Worm (Caenorhabditis elegans): ENCODE results near the gene Y116F11B.9.

DNA sequence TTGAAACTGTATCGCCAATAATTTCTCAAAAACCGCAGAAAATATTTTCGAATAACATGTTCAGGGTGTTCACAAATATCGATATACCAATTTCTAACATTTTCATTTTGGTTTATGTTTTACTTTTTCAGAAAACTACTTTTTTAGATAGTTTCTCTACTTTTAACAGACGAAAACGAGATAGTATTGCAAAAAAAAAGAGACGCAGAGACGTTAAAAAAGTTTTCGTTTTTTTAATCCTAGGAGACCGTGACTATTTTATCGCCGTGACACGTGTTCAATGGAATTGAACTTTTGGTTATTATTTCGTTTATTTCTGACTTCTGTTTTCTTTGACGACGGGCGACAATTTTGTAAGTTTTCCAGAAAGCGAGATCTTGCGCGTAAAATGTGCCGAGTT lies 19.8 kb downstream of the Y116F11B.9 start, which contains the start of gene Y116F11B.7:
- TF ChIP-seq pha-4 (tag; optimal IDR thresholded peaks at IDR 0.05) = no peak
- TF ChIP-seq lsy-27 (tag; optimal IDR thresholded peaks at IDR 0.05; ENCODE audit: borderline replicate concordance, insufficient read depth) = no peak
- TF ChIP-seq him-1 (tag; optimal IDR thresholded peaks at IDR 0.05) = no peak
- TF ChIP-seq lin-26 (GFP tag; IDR thresholded peaks at IDR 0.05) = no peak
- no peak for TF ChIP-seq F49E8.2 (tag; optimal IDR thresholded peaks at IDR 0.05; ENCODE audit: insufficient read depth)
- no peak for TF ChIP-seq K12H6.12 (tag; optimal IDR thresholded peaks at IDR 0.05)
- TF ChIP-seq hmg-1.2 (GFP tag; IDR thresholded peaks at IDR 0.05) = no peak
- no peak for TF ChIP-seq ZK185.1 (tag; optimal IDR thresholded peaks at IDR 0.05; ENCODE audit: poor library complexity, severe bottlenecking)
